Fruit fly (Drosophila melanogaster) whole organism, embryonic: ENCODE measurements around the gene not.

Source experiments
- ATbp ChIP-seq: fragments of 200-800 bp; sonication (Bioruptor generic); optimal IDR thresholded peaks from 2 replicates; lab custom pipeline; 2017; ENCODE audit warnings: missing biosample characterization, mild to moderate bottlenecking, missing genetic modification characterization, missing genetic modification reagents
- C15 ChIP-seq: fragments of 200-800 bp; sonication (Bioruptor generic); IDR thresholded peaks from 3 replicates; pipeline ENCODE4 v1.3.6; 2022; ENCODE audit warnings: missing biosample characterization, missing genetic modification characterization
- CG16863 ChIP-seq: fragments of 200-800 bp; sonication (Bioruptor generic); optimal IDR thresholded peaks from 3 replicates; lab custom pipeline; 2016; ENCODE audit warnings: missing biosample characterization, missing genetic modification characterization
- CG17186 ChIP-seq: fragments of 200-800 bp; sonication (Bioruptor generic); optimal IDR thresholded peaks from 3 replicates; lab custom pipeline; 2017; ENCODE audit warnings: missing biosample characterization, missing genetic modification reagents, missing genetic modification characterization
- CG17385 ChIP-seq: fragments of 200-800 bp; sonication (Bioruptor generic); optimal IDR thresholded peaks from 3 replicates; lab custom pipeline; 2018; ENCODE audit warnings: missing biosample characterization, mild to moderate bottlenecking, missing genetic modification characterization
- CG1832 ChIP-seq: fragments of 200-800 bp; sonication (Bioruptor generic); optimal IDR thresholded peaks from 2 replicates; lab custom pipeline; 2017; ENCODE audit warnings: missing biosample characterization, mild to moderate bottlenecking, missing genetic modification characterization, inconsistent platforms
- CG30020 ChIP-seq: fragments of 200-800 bp; optimal IDR thresholded peaks from 2 replicates; lab custom pipeline; 2019; ENCODE audit warnings: missing biosample characterization, mild to moderate bottlenecking, missing genetic modification characterization, moderate library complexity
- CG31365 ChIP-seq: fragments of 200-800 bp; sonication (Bioruptor generic); optimal IDR thresholded peaks from 2 replicates; lab custom pipeline; 2018; ENCODE audit warnings: missing biosample characterization, mild to moderate bottlenecking, missing genetic modification characterization
- CG33557 ChIP-seq: fragments of 200-800 bp; sonication (Bioruptor generic); optimal IDR thresholded peaks from 2 replicates; lab custom pipeline; 2019; ENCODE audit warnings: missing biosample characterization, mild to moderate bottlenecking, missing genetic modification characterization, moderate library complexity
- CG3726 ChIP-seq: fragments of 200-800 bp; sonication (Bioruptor generic); IDR thresholded peaks from 3 replicates; pipeline ENCODE4, ENCODE4 v1.3.6; 2022; ENCODE audit warnings: missing biosample characterization, missing genetic modification characterization
- CG3838 ChIP-seq: fragments of 200-800 bp; sonication (Bioruptor generic); optimal IDR thresholded peaks from 3 replicates; lab custom pipeline; 2016; ENCODE audit warnings: missing biosample characterization, missing genetic modification characterization
- CG6791 ChIP-seq: fragments of 200-800 bp; sonication (Bioruptor generic); IDR thresholded peaks from 3 replicates; pipeline ENCODE4 v1.3.6; 2022; ENCODE audit warnings: missing biosample characterization, missing genetic modification characterization; ENCODE audit not compliant: partially characterized antibody
- CG9437 ChIP-seq: fragments of 200-800 bp; sonication (Bioruptor generic); optimal IDR thresholded peaks from 2 replicates; lab custom pipeline; 2018; ENCODE audit warnings: missing biosample characterization, mild to moderate bottlenecking, missing genetic modification characterization
- CTCF ChIP-seq: fragments of 200-800 bp; sonication (Bioruptor generic); optimal IDR thresholded peaks from 2 replicates; lab custom pipeline; 2017; ENCODE audit warnings: missing biosample characterization, mild to moderate bottlenecking, missing genetic modification characterization, moderate library complexity
- Chrac-16 ChIP-seq: fragments of 200-800 bp; sonication (Bioruptor generic); optimal IDR thresholded peaks from 3 replicates; lab custom pipeline; 2016; ENCODE audit warnings: missing biosample characterization, missing genetic modification characterization
- Dad ChIP-seq: fragments of 200-800 bp; sonication (Bioruptor generic); optimal IDR thresholded peaks from 3 replicates; lab custom pipeline; 2016; ENCODE audit warnings: missing biosample characterization, missing genetic modification characterization
- Dp ChIP-seq: fragments of 200-800 bp; sonication (Bioruptor generic); optimal IDR thresholded peaks from 2 replicates; lab custom pipeline; 2018; ENCODE audit warnings: missing biosample characterization, mild to moderate bottlenecking, missing genetic modification characterization, moderate library complexity
- Ets65A ChIP-seq: fragments of 200-800 bp; sonication (Bioruptor generic); peaks from one replicate; lab custom pipeline; 2016; ENCODE audit warnings: missing biosample characterization, missing genetic modification characterization
- Ets97D ChIP-seq: fragments of 200-800 bp; sonication (Bioruptor generic); optimal IDR thresholded peaks from 3 replicates; lab custom pipeline; 2016; ENCODE audit warnings: missing biosample characterization, missing genetic modification characterization
- Fer3 ChIP-seq: fragments of 200-800 bp; sonication (Bioruptor generic); optimal IDR thresholded peaks from 2 replicates; lab custom pipeline; 2018; ENCODE audit warnings: missing biosample characterization, mild to moderate bottlenecking, missing genetic modification characterization, moderate library complexity
- Hey ChIP-seq: fragments of 200-800 bp; sonication (Bioruptor generic); optimal IDR thresholded peaks from 3 replicates; lab custom pipeline; 2018; ENCODE audit warnings: missing biosample characterization, mild to moderate bottlenecking, missing genetic modification characterization
- Hmr ChIP-seq: fragments of 200-800 bp; sonication (Bioruptor generic); optimal IDR thresholded peaks from 3 replicates; lab custom pipeline; 2017; ENCODE audit warnings: mild to moderate bottlenecking, missing biosample characterization, missing genetic modification reagents, missing genetic modification characterization
- Hr39 ChIP-seq: fragments of >200 bp; optimal IDR thresholded peaks from 2 replicates; lab custom pipeline; 2017
- Hsf ChIP-seq: fragments of 200-800 bp; sonication (Bioruptor generic); optimal IDR thresholded peaks from 3 replicates; lab custom pipeline; 2016; ENCODE audit warnings: missing biosample characterization, missing genetic modification characterization
- Mrtf ChIP-seq: fragments of 200-800 bp; sonication (Bioruptor generic); IDR thresholded peaks from 3 replicates; pipeline ENCODE4 v1.3.6; 2022; ENCODE audit warnings: missing biosample characterization, missing genetic modification characterization
- NFAT ChIP-seq: fragments of 200-800 bp; sonication (Bioruptor generic); IDR thresholded peaks from 2 replicates; pipeline ENCODE4 v1.3.6; 2022; ENCODE audit warnings: missing biosample characterization, missing genetic modification characterization
- Rfx ChIP-seq: fragments of 200-800 bp; sonication (Bioruptor generic); IDR thresholded peaks from 2 replicates; pipeline ENCODE4 v1.3.6; 2022; ENCODE audit warnings: missing biosample characterization, missing genetic modification characterization
- Ssrp ChIP-seq: fragments of 200-800 bp; sonication (Bioruptor generic); optimal IDR thresholded peaks from 2 replicates; lab custom pipeline; 2018; ENCODE audit warnings: missing biosample characterization, mild to moderate bottlenecking, missing genetic modification characterization, moderate library complexity
- Tbp ChIP-seq: fragments of >200 bp; optimal IDR thresholded peaks from 2 replicates; lab custom pipeline; 2018; ENCODE audit warnings: missing biosample characterization, missing genetic modification characterization
- abd-A ChIP-seq: fragments of 200-800 bp; sonication (Bioruptor generic); optimal IDR thresholded peaks from 3 replicates; lab custom pipeline; 2019; ENCODE audit warnings: missing biosample characterization, mild to moderate bottlenecking, missing genetic modification characterization, moderate library complexity
- ato ChIP-seq: fragments of 200-800 bp; sonication (Bioruptor generic); IDR thresholded peaks from 2 replicates; pipeline ENCODE4 v1.3.6; 2022; ENCODE audit warnings: missing biosample characterization, missing genetic modification characterization; ENCODE audit not compliant: partially characterized antibody
- bowl ChIP-seq: fragments of 200-800 bp; sonication (Bioruptor generic); IDR thresholded peaks from 2 replicates; pipeline ENCODE4 v1.3.6; 2022; ENCODE audit warnings: missing biosample characterization, missing genetic modification characterization
- chif ChIP-seq, 2 experiments: fragments of 200-800 bp; sonication (Bioruptor generic); optimal IDR thresholded peaks; 3 replicates each; lab custom pipeline; 2016; ENCODE audit warnings: missing biosample characterization in 2 of 2, missing genetic modification characterization in 2 of 2
- dmrt11E ChIP-seq: fragments of 200-800 bp; sonication (Bioruptor generic); optimal IDR thresholded peaks from 3 replicates; lab custom pipeline; 2018; ENCODE audit warnings: missing biosample characterization, mild to moderate bottlenecking, missing genetic modification characterization, moderate library complexity
- en ChIP-seq: fragments of 200-800 bp; sonication (Bioruptor generic); optimal IDR thresholded peaks from 2 replicates; lab custom pipeline; 2016; ENCODE audit warnings: missing biosample characterization, missing genetic modification characterization
- esg ChIP-seq: fragments of 200-800 bp; sonication (Bioruptor generic); conservative IDR thresholded peaks from 2 replicates; pipeline ENCODE4 v1.3.6; 2022; ENCODE audit warnings: missing biosample characterization, missing genetic modification characterization
- fd64A ChIP-seq: fragments of 200-800 bp; sonication (Bioruptor generic); optimal IDR thresholded peaks from 3 replicates; lab custom pipeline; 2018; ENCODE audit warnings: missing biosample characterization, mild to moderate bottlenecking, missing genetic modification characterization
- her ChIP-seq: fragments of 200-800 bp; sonication (Bioruptor generic); optimal IDR thresholded peaks from 2 replicates; lab custom pipeline; 2016; ENCODE audit warnings: missing biosample characterization, missing genetic modification characterization
- kah ChIP-seq: fragments of 200-800 bp; sonication (Bioruptor generic); optimal IDR thresholded peaks from 2 replicates; lab custom pipeline; 2018; ENCODE audit warnings: missing biosample characterization, mild to moderate bottlenecking, missing genetic modification characterization
- lola ChIP-seq, 3 experiments: fragments of >200 bp in 2 of 3; fragments of 200-800 bp in 1 of 3; sonication (Bioruptor generic) in 1 of 3; optimal IDR thresholded peaks; 2 replicates each; lab custom pipeline; 2017 to 2019; ENCODE audit warnings: missing biosample characterization in 3 of 3, missing genetic modification characterization in 3 of 3, mild to moderate bottlenecking in 1 of 3, moderate library complexity in 1 of 3
- nmo ChIP-seq: fragments of 200-800 bp; sonication (Bioruptor generic); optimal IDR thresholded peaks from 2 replicates; lab custom pipeline; 2018; ENCODE audit warnings: missing biosample characterization, mild to moderate bottlenecking, missing genetic modification characterization, moderate library complexity
- p53 ChIP-seq: fragments of 200-800 bp; sonication (Bioruptor generic); optimal IDR thresholded peaks from 2 replicates; lab custom pipeline; 2016; ENCODE audit warnings: missing biosample characterization, missing genetic modification characterization
- peb ChIP-seq: fragments of 200-800 bp; sonication (Bioruptor generic); IDR thresholded peaks from 2 replicates; pipeline ENCODE4 v1.3.6; 2022; ENCODE audit warnings: missing biosample characterization, missing genetic modification characterization
- prd ChIP-seq, 3 experiments: fragments of >200 bp in 2 of 3; fragments of 200-800 bp in 1 of 3; sonication (Bioruptor generic) in 1 of 3; optimal IDR thresholded peaks in 2 of 3; IDR thresholded peaks in 1 of 3; 2 replicates in 2 of 3; 3 replicates in 1 of 3; pipeline versions ENCODE4 v1.3.6 to Lab custom; 2017 to 2022; ENCODE audit warnings: missing biosample characterization in 1 of 3, missing genetic modification characterization in 1 of 3
- rib ChIP-seq: fragments of 200-800 bp; sonication (Bioruptor generic); IDR thresholded peaks from 2 replicates; pipeline ENCODE4 v1.3.6; 2022; ENCODE audit warnings: missing biosample characterization, missing genetic modification characterization
- sd ChIP-seq: fragments of 200-800 bp; sonication (Bioruptor generic); optimal IDR thresholded peaks from 3 replicates; lab custom pipeline; 2018; ENCODE audit warnings: missing biosample characterization, mild to moderate bottlenecking, missing genetic modification characterization, moderate library complexity
- sim ChIP-seq: fragments of 200-800 bp; sonication (Bioruptor generic); IDR thresholded peaks from 2 replicates; pipeline ENCODE4 v1.3.6; 2022; ENCODE audit warnings: missing biosample characterization, missing genetic modification characterization
- stwl ChIP-seq: fragments of 200-800 bp; sonication (Bioruptor generic); optimal IDR thresholded peaks from 3 replicates; lab custom pipeline; 2018; ENCODE audit warnings: missing biosample characterization, mild to moderate bottlenecking, missing genetic modification characterization, moderate library complexity
- unc-4 ChIP-seq: fragments of 200-800 bp; sonication (Bioruptor generic); IDR thresholded peaks from 2 replicates; pipeline ENCODE4 v1.3.6; 2022; ENCODE audit warnings: missing biosample characterization, missing genetic modification characterization; ENCODE audit not compliant: partially characterized antibody
- yki ChIP-seq: fragments of >200 bp; optimal IDR thresholded peaks from 3 replicates; lab custom pipeline; 2018
- z ChIP-seq: fragments of 200-800 bp; sonication (Bioruptor generic); IDR thresholded peaks from 3 replicates; pipeline ENCODE4 v1.3.6; 2022; ENCODE audit warnings: missing biosample characterization, missing genetic modification characterization

not gene

dm6 chr3L:18617893-18618577 is 3.9 kb downstream of the not start, which contains the start of the genes CG13380 and CG4174 (continued):
- TF ChIP-seq Ets65A (GFP tag; lab: Kevin White, UChicago) (no peak), peb (GFP tag; lab: Robert Waterston, UW) (no peak), Hsf (no peak), Tbp (GFP tag; lab: Kevin White, UChicago) (no peak), Hr39 (no peak), Rfx (GFP tag; lab: Robert Waterston, UW) (peak; percentile 60; the same call in 1 of the 2 replicates), z (GFP tag; lab: Robert Waterston, UW) (no peak), CG31365 (tag; lab: Kevin White, UChicago) (peak; percentile 48), CG1832 (GFP tag; lab: Kevin White, UChicago) (peak; percentile 77), CG33557 (GFP tag; lab: Kevin White, UChicago) (no peak), her (GFP tag; lab: Kevin White, UChicago) (peak; percentile 41), nmo (GFP tag; lab: Kevin White, UChicago) (peak; percentile 21), Ssrp (tag; lab: Kevin White, UChicago) (no peak), p53 (GFP tag; lab: Kevin White, UChicago) (peak; percentile 36), abd-A (no peak), chif (GFP tag; optimal IDR thresholded peaks at IDR 0.05; lab: Kevin White, UChicago) (peak in 1 of 2 experiments; percentile 20), CG9437 (GFP tag; lab: Kevin White, UChicago) (no peak), rib (GFP tag; lab: Robert Waterston, UW) (no peak), C15 (no peak), en (GFP tag; lab: Kevin White, UChicago) (no peak), CG17385 (GFP tag; lab: Kevin White, UChicago) (no peak), CG3726 (GFP tag; lab: Robert Waterston, UW) (no peak), CG17186 (GFP tag; lab: Kevin White, UChicago) (no peak), CG16863 (GFP tag; lab: Kevin White, UChicago) (no peak), kah (GFP tag; lab: Kevin White, UChicago) (no peak), fd64A (GFP tag; lab: Kevin White, UChicago) (no peak), sd (no peak), Hey (tag; lab: Kevin White, UChicago) (no peak), unc-4 (GFP tag; lab: Robert Waterston, UW) (peak; percentile 52; the same call in 1 of the 2 replicates), sim (GFP tag; lab: Robert Waterston, UW) (no peak), ato (peak; percentile 91), Dp (GFP tag; lab: Kevin White, UChicago) (peak; percentile 5), CG3838 (GFP tag; lab: Kevin White, UChicago) (no peak), ATbp (no peak), Hmr (GFP tag; lab: Kevin White, UChicago) (no peak), dmrt11E (tag; lab: Kevin White, UChicago) (no peak), Mrtf (GFP tag; lab: Robert Waterston, UW) (no peak), esg (no peak), prd (optimal IDR thresholded peaks at IDR 0.05; lab: Kevin White, UChicago) (no peak), prd (GFP tag; IDR thresholded peaks at IDR 0.05; lab: Robert Waterston, UW) (no peak), CG6791 (GFP tag; lab: Robert Waterston, UW) (peak; percentile 97), bowl (GFP tag; lab: Robert Waterston, UW) (no peak), stwl (tag; lab: Kevin White, UChicago) (peak; percentile 93), Fer3 (no peak), lola (GFP tag; optimal IDR thresholded peaks at IDR 0.05; lab: Kevin White, UChicago) (no peak), CG30020 (tag; lab: Kevin White, UChicago) (no peak), Ets97D (GFP tag; lab: Kevin White, UChicago) (peak; percentile 25), CTCF (peak; percentile 75), Dad (GFP tag; lab: Kevin White, UChicago) (no peak), NFAT (GFP tag; lab: Robert Waterston, UW) (no peak), Chrac-16 (no peak), yki (lab: Kevin White, UChicago) (no peak)
